Fruit fly (Drosophila melanogaster) whole organism, embryonic: ENCODE measurements around the gene nanos.

Experiments used
- ATbp ChIP-seq: fragments of 200-800 bp; sonication (Bioruptor generic); optimal IDR thresholded peaks from 2 replicates; lab custom pipeline; 2017; ENCODE audit warnings: missing biosample characterization, mild to moderate bottlenecking, missing genetic modification characterization, missing genetic modification reagents
- Adf1 ChIP-seq: fragments of 200-800 bp; sonication (Bioruptor generic); IDR thresholded peaks from 2 replicates; pipeline ENCODE4 v1.3.6; 2022; ENCODE audit warnings: missing biosample characterization, missing genetic modification characterization
- Asciz ChIP-seq: fragments of 200-800 bp; sonication (Bioruptor generic); optimal IDR thresholded peaks from 2 replicates; lab custom pipeline; 2017; ENCODE audit warnings: missing biosample characterization, mild to moderate bottlenecking, missing genetic modification characterization, missing genetic modification reagents
- Atf3 ChIP-seq: fragments of 200-800 bp; sonication (Bioruptor generic); optimal IDR thresholded peaks from 3 replicates; lab custom pipeline; 2016; ENCODE audit warnings: missing biosample characterization, missing genetic modification characterization
- CG10654 ChIP-seq: fragments of 200-800 bp; sonication (Bioruptor generic); optimal IDR thresholded peaks from 2 replicates; lab custom pipeline; 2016; ENCODE audit warnings: missing biosample characterization, missing genetic modification characterization
- CG11504 ChIP-seq: fragments of 200-800 bp; sonication (Bioruptor generic); optimal IDR thresholded peaks from 3 replicates; lab custom pipeline; 2019; ENCODE audit warnings: missing biosample characterization, mild to moderate bottlenecking, missing genetic modification characterization, moderate library complexity
- CG12219 ChIP-seq: fragments of 200-800 bp; sonication (Bioruptor generic); optimal IDR thresholded peaks from 3 replicates; lab custom pipeline; 2018; ENCODE audit warnings: missing biosample characterization, mild to moderate bottlenecking, missing genetic modification characterization
- CG12236 ChIP-seq: fragments of 200-800 bp; sonication (Bioruptor generic); optimal IDR thresholded peaks from 2 replicates; lab custom pipeline; 2016; ENCODE audit warnings: missing biosample characterization, missing genetic modification characterization
- CG13287 ChIP-seq: fragments of 200-800 bp; sonication (Bioruptor generic); IDR thresholded peaks from 2 replicates; pipeline ENCODE4 v1.3.6; 2022; ENCODE audit warnings: missing biosample characterization, missing genetic modification characterization; ENCODE audit not compliant: partially characterized antibody
- CG13424 ChIP-seq: fragments of 200-800 bp; sonication (Bioruptor generic); optimal IDR thresholded peaks from 2 replicates; lab custom pipeline; 2019; ENCODE audit warnings: missing biosample characterization, mild to moderate bottlenecking, missing genetic modification characterization, moderate library complexity
- CG2120 ChIP-seq: fragments of 200-800 bp; sonication (Bioruptor generic); optimal IDR thresholded peaks from 3 replicates; lab custom pipeline; 2016; ENCODE audit warnings: missing biosample characterization, missing genetic modification characterization
- CG2129 ChIP-seq: fragments of 200-800 bp; sonication (Bioruptor generic); IDR thresholded peaks from 2 replicates; pipeline ENCODE4 v1.3.6; 2022; ENCODE audit warnings: missing biosample characterization, missing genetic modification characterization; ENCODE audit not compliant: partially characterized antibody
- CG31388 ChIP-seq: fragments of 200-800 bp; sonication (Bioruptor generic); optimal IDR thresholded peaks from 2 replicates; lab custom pipeline; 2016; ENCODE audit warnings: missing biosample characterization, missing genetic modification characterization
- CG3281 ChIP-seq: fragments of 200-800 bp; sonication (Bioruptor generic); optimal IDR thresholded peaks from 3 replicates; lab custom pipeline; 2017; ENCODE audit warnings: missing biosample characterization, mild to moderate bottlenecking, missing genetic modification characterization
- CG4360 ChIP-seq: fragments of 200-800 bp; sonication (Bioruptor generic); IDR thresholded peaks from 2 replicates; pipeline ENCODE4 v1.3.6; 2022; ENCODE audit warnings: missing biosample characterization, missing genetic modification characterization
- CG4617 ChIP-seq: fragments of 200-800 bp; sonication (Bioruptor generic); optimal IDR thresholded peaks from 3 replicates; lab custom pipeline; 2016; ENCODE audit warnings: missing biosample characterization, missing genetic modification characterization, borderline replicate concordance
- CG8089 ChIP-seq: fragments of 200-800 bp; sonication (Bioruptor generic); optimal IDR thresholded peaks from 3 replicates; lab custom pipeline; 2016; ENCODE audit warnings: missing biosample characterization, missing genetic modification characterization
- Dip3 ChIP-seq: fragments of 200-800 bp; sonication (Bioruptor generic); optimal IDR thresholded peaks from 3 replicates; lab custom pipeline; 2016; ENCODE audit warnings: missing biosample characterization, missing genetic modification characterization
- Lhr ChIP-seq: fragments of 200-800 bp; sonication (Bioruptor generic); optimal IDR thresholded peaks from 3 replicates; lab custom pipeline; 2017; ENCODE audit warnings: mild to moderate bottlenecking, missing biosample characterization, missing genetic modification reagents, missing genetic modification characterization
- Ptx1 ChIP-seq: fragments of 200-800 bp; sonication (Bioruptor generic); IDR thresholded peaks from 2 replicates; pipeline ENCODE4 v1.3.6; 2022; ENCODE audit warnings: missing biosample characterization, missing genetic modification characterization
- Stat92E ChIP-seq, 3 experiments: fragments of >200 bp in 2 of 3; fragments of 200-800 bp in 1 of 3; sonication (Bioruptor generic) in 1 of 3; optimal IDR thresholded peaks; 2 replicates each; lab custom pipeline; 2017 to 2019; ENCODE audit warnings: missing biosample characterization in 3 of 3, missing genetic modification characterization in 3 of 3, mild to moderate bottlenecking in 1 of 3, moderate library complexity in 1 of 3
- Vsx1 ChIP-seq: fragments of 200-800 bp; sonication (Bioruptor generic); optimal IDR thresholded peaks from 2 replicates; lab custom pipeline; 2017; ENCODE audit warnings: missing biosample characterization, mild to moderate bottlenecking, missing genetic modification characterization, missing genetic modification reagents
- Xbp1 ChIP-seq: fragments of 200-800 bp; sonication (Bioruptor generic); optimal IDR thresholded peaks from 3 replicates; lab custom pipeline; 2016; ENCODE audit warnings: missing biosample characterization, mild to moderate bottlenecking, missing genetic modification characterization
- ase ChIP-seq: fragments of 200-800 bp; sonication (Bioruptor generic); IDR thresholded peaks from 3 replicates; pipeline ENCODE4 v1.3.6; 2022; ENCODE audit warnings: missing biosample characterization, missing genetic modification characterization
- caup ChIP-seq: fragments of 200-800 bp; sonication (Bioruptor generic); optimal IDR thresholded peaks from 3 replicates; lab custom pipeline; 2017; ENCODE audit warnings: missing biosample characterization, mild to moderate bottlenecking, missing genetic modification characterization, moderate library complexity; ENCODE audit not compliant: severe bottlenecking
- chinmo ChIP-seq: fragments of 200-800 bp; sonication (Bioruptor generic); IDR thresholded peaks from 4 replicates; pipeline ENCODE4 v1.3.6; 2022; ENCODE audit warnings: missing biosample characterization, missing genetic modification characterization; ENCODE audit not compliant: partially characterized antibody
- corto ChIP-seq: fragments of 200-800 bp; sonication (Bioruptor generic); optimal IDR thresholded peaks from 2 replicates; lab custom pipeline; 2016; ENCODE audit warnings: missing biosample characterization, mild to moderate bottlenecking, missing genetic modification characterization, moderate library complexity
- esg ChIP-seq: fragments of 200-800 bp; sonication (Bioruptor generic); conservative IDR thresholded peaks from 2 replicates; pipeline ENCODE4 v1.3.6; 2022; ENCODE audit warnings: missing biosample characterization, missing genetic modification characterization
- gcm2 ChIP-seq: fragments of 200-800 bp; sonication (Bioruptor generic); optimal IDR thresholded peaks from 2 replicates; lab custom pipeline; 2016; ENCODE audit warnings: missing biosample characterization, missing genetic modification characterization
- grn ChIP-seq: fragments of 200-800 bp; sonication (Bioruptor generic); optimal IDR thresholded peaks from 3 replicates; lab custom pipeline; 2017; ENCODE audit warnings: missing biosample characterization, missing genetic modification characterization
- gro ChIP-seq: fragments of 200-800 bp; sonication (Bioruptor generic); optimal IDR thresholded peaks from 2 replicates; lab custom pipeline; 2016; ENCODE audit warnings: missing biosample characterization, missing genetic modification characterization
- ham ChIP-seq: fragments of 200-800 bp; sonication (Bioruptor generic); IDR thresholded peaks from 2 replicates; pipeline ENCODE4 v1.3.6; 2022; ENCODE audit warnings: missing biosample characterization, missing genetic modification characterization
- lov ChIP-seq, 2 experiments: fragments of 200-800 bp in 1 of 2; fragments of >200 bp in 1 of 2; sonication (Bioruptor generic) in 1 of 2; IDR thresholded peaks in 1 of 2; optimal IDR thresholded peaks in 1 of 2; 2 replicates in 1 of 2; 3 replicates in 1 of 2; pipeline versions ENCODE4 v1.3.6 to Lab custom; 2017 to 2022; ENCODE audit warnings: missing biosample characterization in 1 of 2, missing genetic modification characterization in 1 of 2
- nau ChIP-seq: fragments of 200-800 bp; sonication (Bioruptor generic); optimal IDR thresholded peaks from 3 replicates; lab custom pipeline; 2017; ENCODE audit warnings: missing biosample characterization, mild to moderate bottlenecking, missing genetic modification characterization, missing genetic modification reagents
- nerfin-1 ChIP-seq: fragments of 200-800 bp; sonication (Bioruptor generic); optimal IDR thresholded peaks from 3 replicates; lab custom pipeline; 2019; ENCODE audit warnings: missing biosample characterization, mild to moderate bottlenecking, missing genetic modification characterization, moderate library complexity
- pros ChIP-seq: fragments of 200-800 bp; sonication (Bioruptor generic); optimal IDR thresholded peaks from 3 replicates; lab custom pipeline; 2019; ENCODE audit warnings: missing biosample characterization, mild to moderate bottlenecking, missing genetic modification characterization, moderate library complexity
- row ChIP-seq: fragments of 200-800 bp; sonication (Bioruptor generic); IDR thresholded peaks from 3 replicates; pipeline ENCODE4 v1.3.6; 2022; ENCODE audit warnings: missing biosample characterization, missing genetic modification characterization
- schlank ChIP-seq: fragments of 200-800 bp; sonication (Bioruptor generic); optimal IDR thresholded peaks from 2 replicates; lab custom pipeline; 2018; ENCODE audit warnings: missing biosample characterization, mild to moderate bottlenecking, missing genetic modification characterization
- scrt ChIP-seq: fragments of 200-800 bp; sonication (Bioruptor generic); optimal IDR thresholded peaks from 2 replicates; lab custom pipeline; 2018; ENCODE audit warnings: missing biosample characterization, mild to moderate bottlenecking, missing genetic modification characterization, moderate library complexity
- seq ChIP-seq: fragments of 200-800 bp; sonication (Bioruptor generic); IDR thresholded peaks from 2 replicates; pipeline ENCODE4 v1.3.6; 2022; ENCODE audit warnings: missing biosample characterization, missing genetic modification characterization
- sima ChIP-seq: fragments of 200-800 bp; sonication (Bioruptor generic); optimal IDR thresholded peaks from 2 replicates; lab custom pipeline; 2016; ENCODE audit warnings: missing biosample characterization, missing genetic modification characterization
- wek ChIP-seq: fragments of 200-800 bp; sonication (Bioruptor generic); optimal IDR thresholded peaks from 3 replicates; lab custom pipeline; 2018; ENCODE audit warnings: missing biosample characterization, mild to moderate bottlenecking, missing genetic modification characterization, moderate library complexity
- z ChIP-seq: fragments of 200-800 bp; sonication (Bioruptor generic); IDR thresholded peaks from 3 replicates; pipeline ENCODE4 v1.3.6; 2022; ENCODE audit warnings: missing biosample characterization, missing genetic modification characterization
- zf30C ChIP-seq: fragments of 200-800 bp; sonication (Bioruptor generic); optimal IDR thresholded peaks from 3 replicates; lab custom pipeline; 2018; ENCODE audit warnings: missing biosample characterization, mild to moderate bottlenecking, missing genetic modification characterization
- zfh2 ChIP-seq: fragments of 200-800 bp; sonication (Bioruptor generic); optimal IDR thresholded peaks from 2 replicates; lab custom pipeline; 2016; ENCODE audit warnings: missing biosample characterization, missing genetic modification characterization

The nanos gene

DNA sequence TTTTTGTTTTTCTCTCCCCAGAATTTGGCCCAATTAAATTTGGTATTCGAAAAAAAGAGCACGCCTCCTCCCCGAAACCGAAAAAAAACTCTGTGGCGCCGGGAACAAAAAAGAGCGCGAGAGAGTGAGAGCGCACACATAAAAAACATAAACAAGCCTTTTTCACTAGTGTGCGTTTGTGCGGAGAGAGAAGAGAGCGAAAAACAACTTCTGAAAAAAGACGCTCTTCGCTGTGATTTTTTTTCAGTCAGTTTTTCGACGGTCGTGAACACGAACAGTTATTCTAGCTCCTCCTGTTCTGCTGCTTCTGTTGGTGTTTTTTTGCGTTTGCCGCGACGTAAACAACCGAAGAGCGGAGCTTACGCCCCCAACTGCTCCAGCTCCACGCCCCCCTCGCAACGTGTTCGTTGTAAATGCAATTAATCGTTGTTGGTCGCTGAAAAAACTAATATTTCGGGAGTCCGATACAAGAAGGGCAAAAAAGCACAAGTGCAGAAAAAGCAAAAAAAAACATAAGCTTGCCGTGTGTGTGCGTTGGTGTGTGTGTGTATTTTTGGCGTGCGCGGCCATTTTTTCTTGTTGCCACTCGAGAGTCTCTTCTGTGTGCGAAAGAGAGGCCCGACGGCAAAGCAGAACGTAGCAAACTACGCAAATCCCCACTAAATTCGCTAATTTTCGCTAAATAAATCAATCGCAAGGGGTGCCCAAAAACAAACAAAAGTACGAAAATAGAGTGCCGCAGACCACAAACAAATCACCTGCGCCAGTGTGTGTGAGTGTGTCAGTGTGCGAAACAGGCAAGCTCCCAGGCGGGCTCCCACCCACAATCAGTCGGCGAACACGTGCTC, 7.2 kb downstream of the nanos start, which contains the start of gene sqz (continued):
- TF ChIP-seq CG3281 (GFP tag; lab: Kevin White, UChicago) (peak; percentile 36), scrt (GFP tag; lab: Kevin White, UChicago) (peak; percentile 50), nerfin-1 (tag; lab: Kevin White, UChicago) (no peak), CG2129 (GFP tag; lab: Robert Waterston, UW) (peak; percentile 29; the same call in 1 of the 2 replicates), CG2120 (GFP tag; lab: Kevin White, UChicago) (no peak), Xbp1 (no peak), Stat92E (GFP tag; optimal IDR thresholded peaks at IDR 0.05; lab: Kevin White, UChicago) (no peak), chinmo (GFP tag; lab: Robert Waterston, UW) (peak; percentile 82; the same call in 3 of the 4 replicates), CG13287 (GFP tag; lab: Robert Waterston, UW) (peak; percentile 68), nau (GFP tag; lab: Kevin White, UChicago) (peak; percentile 74), Vsx1 (GFP tag; lab: Kevin White, UChicago) (no peak), wek (GFP tag; lab: Kevin White, UChicago) (peak; percentile 2), CG12236 (GFP tag; lab: Kevin White, UChicago) (no peak)

DNA sequence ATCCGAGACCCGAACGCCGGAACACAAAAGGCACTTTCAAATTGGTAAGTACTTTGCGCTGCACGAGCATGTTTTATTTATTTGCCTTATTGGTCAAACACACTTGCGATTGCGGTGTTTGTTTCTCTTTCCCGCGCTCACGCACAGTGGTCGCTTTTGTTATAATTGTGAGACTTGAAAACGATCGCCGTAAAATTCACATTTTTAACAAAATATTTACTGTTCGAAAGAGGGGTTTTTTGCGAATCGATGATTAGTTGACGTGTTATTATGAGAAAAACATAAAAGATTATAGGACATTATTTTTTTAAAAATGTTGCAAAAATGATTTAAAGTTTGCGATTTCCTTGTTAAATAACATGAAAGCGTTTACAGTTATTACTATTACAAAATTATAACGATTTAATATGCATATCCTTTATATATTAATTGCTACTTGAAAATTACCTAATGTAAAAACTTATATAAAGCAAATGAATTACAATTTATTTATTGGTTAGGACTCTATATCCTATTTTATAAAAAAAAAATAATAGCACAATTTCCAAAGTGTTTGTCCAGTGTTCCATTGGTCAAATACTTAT, 7.9 kb downstream of the nanos start:
- TF ChIP-seq CG8089 (GFP tag; lab: Kevin White, UChicago) (peak; percentile 32), corto (no peak), ham (GFP tag; lab: Robert Waterston, UW) (no peak), CG10654 (no peak), grn (GFP tag; lab: Kevin White, UChicago) (no peak), CG12219 (no peak), gcm2 (GFP tag; lab: Kevin White, UChicago) (no peak), pros (no peak), Ptx1 (GFP tag; lab: Robert Waterston, UW) (no peak), z (no peak), sima (GFP tag; lab: Kevin White, UChicago) (no peak), wek (GFP tag; lab: Kevin White, UChicago) (no peak), caup (peak; percentile 14), esg (GFP tag; lab: Robert Waterston, UW) (peak; percentile 22), Adf1 (GFP tag; lab: Robert Waterston, UW) (no peak), CG31388 (no peak), ATbp (peak; percentile 22), Dip3 (GFP tag; lab: Kevin White, UChicago) (peak; percentile 37), CG4360 (peak; percentile 15; the same call in 1 of the 2 replicates), schlank (no peak), zfh2 (GFP tag; lab: Kevin White, UChicago) (no peak), seq (GFP tag; lab: Robert Waterston, UW) (0 out of 2 replicates have a peak, but pooled peaks have one; percentile 22), gro (GFP tag; lab: Kevin White, UChicago) (no peak), CG13424 (peak; percentile 57), Asciz (GFP tag; lab: Kevin White, UChicago) (peak; percentile 2), zf30C (no peak), lov (optimal IDR thresholded peaks at IDR 0.05; lab: Kevin White, UChicago) (no peak), lov (GFP tag; IDR thresholded peaks at IDR 0.05; lab: Robert Waterston, UW) (no peak), ase (GFP tag; lab: Robert Waterston, UW) (no peak), Atf3 (GFP tag; lab: Kevin White, UChicago) (no peak), Lhr (GFP tag; lab: Kevin White, UChicago) (no peak), CG4617 (no peak), row (peak; percentile 58), CG11504 (tag; lab: Kevin White, UChicago) (peak; percentile 69)
